Fruit fly (Drosophila melanogaster) whole organism, embryonic: ENCODE data around the gene Vps13D.

Experiments used
- Ada2b ChIP-seq: fragments of 200-800 bp; sonication (Bioruptor generic); IDR thresholded peaks from 2 replicates; pipeline ENCODE4 v1.3.6; 2022; ENCODE audit warnings: missing biosample characterization, missing genetic modification characterization
- Blimp-1 ChIP-seq: fragments of 200-800 bp; sonication (Bioruptor generic); optimal IDR thresholded peaks from 3 replicates; lab custom pipeline; 2018; ENCODE audit warnings: missing biosample characterization, missing genetic modification characterization, mild to moderate bottlenecking, moderate library complexity, missing genetic modification reagents
- CG1024 ChIP-seq: fragments of 200-800 bp; sonication (Bioruptor generic); IDR thresholded peaks from 2 replicates; pipeline ENCODE4 v1.3.6; 2022; ENCODE audit warnings: missing biosample characterization, missing genetic modification characterization
- CG10321 ChIP-seq: fragments of 200-800 bp; sonication (Bioruptor generic); IDR thresholded peaks from 2 replicates; pipeline ENCODE4 v1.3.6; 2022; ENCODE audit warnings: missing biosample characterization, missing genetic modification characterization
- CG1792 ChIP-seq: fragments of 200-800 bp; sonication (Bioruptor generic); optimal IDR thresholded peaks from 2 replicates; lab custom pipeline; 2016; ENCODE audit warnings: missing biosample characterization, missing genetic modification characterization
- CG18599 ChIP-seq: fragments of 200-800 bp; sonication (Bioruptor generic); optimal IDR thresholded peaks from 3 replicates; lab custom pipeline; 2017; ENCODE audit warnings: missing biosample characterization, missing genetic modification characterization, mild to moderate bottlenecking, moderate library complexity, missing genetic modification reagents
- CG2199 ChIP-seq: fragments of 200-800 bp; sonication (Bioruptor generic); IDR thresholded peaks from 3 replicates; pipeline ENCODE4 v1.3.6; 2022; ENCODE audit warnings: missing biosample characterization, missing genetic modification characterization
- CG2678 ChIP-seq: fragments of 200-800 bp; sonication (Bioruptor generic); optimal IDR thresholded peaks from 3 replicates; lab custom pipeline; 2019; ENCODE audit warnings: missing biosample characterization, mild to moderate bottlenecking, missing genetic modification characterization, moderate library complexity
- CG30403 ChIP-seq: fragments of 200-800 bp; sonication (Bioruptor generic); optimal IDR thresholded peaks from 3 replicates; lab custom pipeline; 2016; ENCODE audit warnings: missing biosample characterization, missing genetic modification characterization
- CG33213 ChIP-seq: fragments of 200-800 bp; sonication (Bioruptor generic); optimal IDR thresholded peaks from 3 replicates; lab custom pipeline; 2016; ENCODE audit warnings: missing biosample characterization, missing genetic modification characterization
- CG33557 ChIP-seq: fragments of 200-800 bp; sonication (Bioruptor generic); optimal IDR thresholded peaks from 2 replicates; lab custom pipeline; 2019; ENCODE audit warnings: missing biosample characterization, mild to moderate bottlenecking, missing genetic modification characterization, moderate library complexity
- CG3407 ChIP-seq: fragments of 200-800 bp; sonication (Bioruptor generic); optimal IDR thresholded peaks from 2 replicates; lab custom pipeline; 2018; ENCODE audit warnings: missing biosample characterization, mild to moderate bottlenecking, missing genetic modification characterization
- CG8478 ChIP-seq: fragments of >200 bp; optimal IDR thresholded peaks from 2 replicates; lab custom pipeline; 2018
- CG9876 ChIP-seq: fragments of 200-800 bp; sonication (Bioruptor generic); optimal IDR thresholded peaks from 2 replicates; lab custom pipeline; 2016; ENCODE audit warnings: missing biosample characterization, missing genetic modification characterization
- D19B ChIP-seq: fragments of 200-800 bp; sonication (Bioruptor generic); optimal IDR thresholded peaks from 2 replicates; lab custom pipeline; 2017; ENCODE audit warnings: missing biosample characterization, mild to moderate bottlenecking, missing genetic modification characterization
- Dbx ChIP-seq: fragments of 200-800 bp; sonication (Bioruptor generic); IDR thresholded peaks from 3 replicates; pipeline ENCODE4 v1.3.6; 2022; ENCODE audit warnings: missing biosample characterization, missing genetic modification characterization
- E2f2 ChIP-seq: fragments of 200-800 bp; sonication (Bioruptor generic); IDR thresholded peaks from 2 replicates; pipeline ENCODE4 v1.3.6; 2022; ENCODE audit warnings: missing biosample characterization, missing genetic modification characterization
- Ets65A ChIP-seq: fragments of 200-800 bp; sonication (Bioruptor generic); peaks from one replicate; lab custom pipeline; 2016; ENCODE audit warnings: missing biosample characterization, missing genetic modification characterization
- Ets97D ChIP-seq: fragments of 200-800 bp; sonication (Bioruptor generic); optimal IDR thresholded peaks from 3 replicates; lab custom pipeline; 2016; ENCODE audit warnings: missing biosample characterization, missing genetic modification characterization
- Fer1 ChIP-seq: fragments of 200-800 bp; sonication (Bioruptor generic); optimal IDR thresholded peaks from 2 replicates; lab custom pipeline; 2017; ENCODE audit warnings: missing biosample characterization, mild to moderate bottlenecking, missing genetic modification characterization
- Hr3 ChIP-seq: fragments of 200-800 bp; sonication (Bioruptor generic); optimal IDR thresholded peaks from 3 replicates; lab custom pipeline; 2016; ENCODE audit warnings: missing biosample characterization, missing genetic modification characterization
- Hr39 ChIP-seq: fragments of >200 bp; optimal IDR thresholded peaks from 2 replicates; lab custom pipeline; 2017
- Max ChIP-seq: fragments of 200-800 bp; sonication (Bioruptor generic); optimal IDR thresholded peaks from 2 replicates; lab custom pipeline; 2016; ENCODE audit warnings: missing biosample characterization, mild to moderate bottlenecking, missing genetic modification characterization
- PHDP ChIP-seq: fragments of 200-800 bp; sonication (Bioruptor generic); optimal IDR thresholded peaks from 3 replicates; lab custom pipeline; 2018; ENCODE audit warnings: missing biosample characterization, mild to moderate bottlenecking, missing genetic modification characterization, moderate library complexity
- Ravus ChIP-seq: fragments of 200-800 bp; sonication (Bioruptor generic); IDR thresholded peaks from 2 replicates; pipeline ENCODE4 v1.3.6; 2022; ENCODE audit warnings: missing biosample characterization, missing genetic modification characterization
- ase ChIP-seq: fragments of 200-800 bp; sonication (Bioruptor generic); IDR thresholded peaks from 3 replicates; pipeline ENCODE4 v1.3.6; 2022; ENCODE audit warnings: missing biosample characterization, missing genetic modification characterization
- ato ChIP-seq: fragments of 200-800 bp; sonication (Bioruptor generic); IDR thresholded peaks from 2 replicates; pipeline ENCODE4 v1.3.6; 2022; ENCODE audit warnings: missing biosample characterization, missing genetic modification characterization; ENCODE audit not compliant: partially characterized antibody
- bbx ChIP-seq: fragments of 200-800 bp; sonication (Bioruptor generic); IDR thresholded peaks from 2 replicates; pipeline ENCODE4 v1.3.6; 2022; ENCODE audit warnings: missing biosample characterization, missing genetic modification characterization; ENCODE audit not compliant: partially characterized antibody
- bcd ChIP-seq: fragments of 200-800 bp; sonication (Bioruptor generic); optimal IDR thresholded peaks from 2 replicates; lab custom pipeline; 2017; ENCODE audit warnings: missing biosample characterization, mild to moderate bottlenecking, missing genetic modification characterization
- cad ChIP-seq: fragments of >200 bp; optimal IDR thresholded peaks from 2 replicates; lab custom pipeline; 2017; ENCODE audit warnings: missing biosample characterization, missing genetic modification characterization
- da ChIP-seq: fragments of 200-800 bp; sonication (Bioruptor generic); optimal IDR thresholded peaks from 2 replicates; lab custom pipeline; 2016; ENCODE audit warnings: missing biosample characterization, missing genetic modification characterization
- emc ChIP-seq: fragments of 200-800 bp; sonication (Bioruptor generic); optimal IDR thresholded peaks from 2 replicates; lab custom pipeline; 2016; ENCODE audit warnings: missing biosample characterization, missing genetic modification characterization
- eve ChIP-seq, 2 experiments: fragments of >200 bp; optimal IDR thresholded peaks; 2 replicates each; lab custom pipeline; 2017; ENCODE audit warnings: missing biosample characterization in 2 of 2, missing genetic modification characterization in 2 of 2
- gem ChIP-seq: fragments of 200-800 bp; sonication (Bioruptor generic); optimal IDR thresholded peaks from 2 replicates; lab custom pipeline; 2019; ENCODE audit warnings: missing biosample characterization, mild to moderate bottlenecking, missing genetic modification characterization, moderate library complexity
- grau ChIP-seq: fragments of 200-800 bp; optimal IDR thresholded peaks from 3 replicates; lab custom pipeline; 2019; ENCODE audit warnings: missing biosample characterization, mild to moderate bottlenecking, missing genetic modification characterization, moderate library complexity
- gsb-n ChIP-seq: fragments of 200-800 bp; sonication (Bioruptor generic); optimal IDR thresholded peaks from 3 replicates; lab custom pipeline; 2018; ENCODE audit warnings: missing biosample characterization, mild to moderate bottlenecking, missing genetic modification characterization
- jing ChIP-seq: fragments of 200-800 bp; sonication (Bioruptor generic); optimal IDR thresholded peaks from 2 replicates; lab custom pipeline; 2018; ENCODE audit warnings: missing biosample characterization, mild to moderate bottlenecking, missing genetic modification characterization
- lola ChIP-seq, 3 experiments: fragments of >200 bp in 2 of 3; fragments of 200-800 bp in 1 of 3; sonication (Bioruptor generic) in 1 of 3; optimal IDR thresholded peaks; 2 replicates each; lab custom pipeline; 2017 to 2019; ENCODE audit warnings: missing biosample characterization in 3 of 3, missing genetic modification characterization in 3 of 3, mild to moderate bottlenecking in 1 of 3, moderate library complexity in 1 of 3
- mam ChIP-seq: fragments of 200-800 bp; sonication (Bioruptor generic); optimal IDR thresholded peaks from 3 replicates; lab custom pipeline; 2016; ENCODE audit warnings: missing biosample characterization, missing genetic modification characterization
- mirr ChIP-seq: fragments of 200-800 bp; sonication (Bioruptor generic); optimal IDR thresholded peaks from 3 replicates; lab custom pipeline; 2018; ENCODE audit warnings: missing biosample characterization, mild to moderate bottlenecking, missing genetic modification characterization
- org-1 ChIP-seq: fragments of 200-800 bp; sonication (Bioruptor generic); optimal IDR thresholded peaks from 2 replicates; lab custom pipeline; 2017; ENCODE audit warnings: missing biosample characterization, missing genetic modification characterization
- peb ChIP-seq: fragments of 200-800 bp; sonication (Bioruptor generic); IDR thresholded peaks from 2 replicates; pipeline ENCODE4 v1.3.6; 2022; ENCODE audit warnings: missing biosample characterization, missing genetic modification characterization
- phol ChIP-seq: fragments of 200-800 bp; sonication (Bioruptor generic); optimal IDR thresholded peaks from 3 replicates; lab custom pipeline; 2018; ENCODE audit warnings: missing biosample characterization, mild to moderate bottlenecking, missing genetic modification characterization, moderate library complexity
- pita ChIP-seq: fragments of 200-800 bp; sonication (Bioruptor generic); optimal IDR thresholded peaks from 2 replicates; lab custom pipeline; 2017; ENCODE audit warnings: missing biosample characterization, mild to moderate bottlenecking, missing genetic modification characterization
- pzg ChIP-seq: fragments of 200-800 bp; sonication (Bioruptor generic); optimal IDR thresholded peaks from 3 replicates; lab custom pipeline; 2018; ENCODE audit warnings: missing biosample characterization, mild to moderate bottlenecking, missing genetic modification characterization, moderate library complexity
- salm ChIP-seq: fragments of 200-800 bp; sonication (Bioruptor generic); optimal IDR thresholded peaks from 2 replicates; lab custom pipeline; 2018; ENCODE audit warnings: missing biosample characterization, mild to moderate bottlenecking, missing genetic modification characterization
- sisA ChIP-seq: fragments of 200-800 bp; sonication (Bioruptor generic); IDR thresholded peaks from 2 replicates; pipeline ENCODE4 v1.3.6; 2022; ENCODE audit warnings: missing biosample characterization, missing genetic modification characterization
- stwl ChIP-seq: fragments of 200-800 bp; sonication (Bioruptor generic); optimal IDR thresholded peaks from 3 replicates; lab custom pipeline; 2018; ENCODE audit warnings: missing biosample characterization, mild to moderate bottlenecking, missing genetic modification characterization, moderate library complexity
- tap ChIP-seq: fragments of 200-800 bp; optimal IDR thresholded peaks from 3 replicates; lab custom pipeline; 2019; ENCODE audit warnings: missing biosample characterization, mild to moderate bottlenecking, missing genetic modification characterization, moderate library complexity
- tgo ChIP-seq: fragments of 200-800 bp; sonication (Bioruptor generic); IDR thresholded peaks from 3 replicates; pipeline ENCODE4 v1.3.6; 2022; ENCODE audit warnings: missing biosample characterization, missing genetic modification characterization
- trh ChIP-seq: fragments of 200-800 bp; sonication (Bioruptor generic); optimal IDR thresholded peaks from 2 replicates; lab custom pipeline; 2016; ENCODE audit warnings: missing biosample characterization, missing genetic modification characterization
- wek ChIP-seq: fragments of 200-800 bp; sonication (Bioruptor generic); optimal IDR thresholded peaks from 3 replicates; lab custom pipeline; 2018; ENCODE audit warnings: missing biosample characterization, mild to moderate bottlenecking, missing genetic modification characterization, moderate library complexity

Vps13D gene

dm6 chr3L:12798795-12799311 is 44.0 kb downstream of the Vps13D start (continued):
- TF ChIP-seq CG33213 (GFP tag; lab: Kevin White, UChicago) (no peak), trh (no peak), salm (tag; lab: Kevin White, UChicago) (no peak), Ets97D (no peak), CG33557 (no peak), CG18599 (GFP tag; lab: Kevin White, UChicago) (peak; percentile 51), pzg (GFP tag; lab: Kevin White, UChicago) (no peak), Blimp-1 (GFP tag; lab: Kevin White, UChicago) (peak; percentile 55), bcd (GFP tag; lab: Kevin White, UChicago) (no peak), PHDP (peak; percentile 39), Hr39 (lab: Kevin White, UChicago) (no peak), Ets65A (peak; percentile 88), da (GFP tag; lab: Kevin White, UChicago) (no peak), lola (GFP tag; optimal IDR thresholded peaks at IDR 0.05; lab: Kevin White, UChicago) (peak in 1 of 3 experiments; percentile 16), grau (tag; lab: Kevin White, UChicago) (peak; percentile 20), ato (no peak), cad (GFP tag; lab: Kevin White, UChicago) (no peak), jing (GFP tag; lab: Kevin White, UChicago) (no peak), ase (GFP tag; lab: Robert Waterston, UW) (no peak), Ada2b (GFP tag; lab: Robert Waterston, UW) (no peak), phol (tag; lab: Kevin White, UChicago) (no peak), peb (GFP tag; lab: Robert Waterston, UW) (no peak), bbx (no peak), emc (GFP tag; lab: Kevin White, UChicago) (no peak), gem (tag; lab: Kevin White, UChicago) (peak; percentile 41), CG30403 (GFP tag; lab: Kevin White, UChicago) (peak; percentile 7), wek (GFP tag; lab: Kevin White, UChicago) (peak; percentile 37), stwl (no peak), CG9876 (GFP tag; lab: Kevin White, UChicago) (no peak), Fer1 (GFP tag; lab: Kevin White, UChicago) (no peak), tgo (GFP tag; lab: Robert Waterston, UW) (no peak), gsb-n (tag; lab: Kevin White, UChicago) (no peak), mam (GFP tag; lab: Kevin White, UChicago) (no peak), mirr (GFP tag; lab: Kevin White, UChicago) (no peak), CG2678 (tag; lab: Kevin White, UChicago) (peak; percentile 32), CG10321 (no peak), D19B (GFP tag; lab: Kevin White, UChicago) (peak; percentile 87), CG3407 (peak; percentile 27), Hr3 (GFP tag; lab: Kevin White, UChicago) (no peak), CG2199 (GFP tag; lab: Robert Waterston, UW) (no peak), Dbx (GFP tag; lab: Robert Waterston, UW) (no peak), tap (tag; lab: Kevin White, UChicago) (no peak), Ravus (GFP tag; lab: Robert Waterston, UW) (no peak), CG8478 (lab: Kevin White, UChicago) (no peak), eve (GFP tag; optimal IDR thresholded peaks at IDR 0.05; lab: Kevin White, UChicago) (peak in 1 of 2 experiments; percentile 67), E2f2 (GFP tag; lab: Robert Waterston, UW) (no peak; the same call in 1 of the 2 replicates), org-1 (GFP tag; lab: Kevin White, UChicago) (peak; percentile 5), sisA (GFP tag; lab: Robert Waterston, UW) (no peak), Max (no peak), CG1792 (GFP tag; lab: Kevin White, UChicago) (no peak), CG1024 (no peak), pita (GFP tag; lab: Kevin White, UChicago) (no peak)
